Worm (Caenorhabditis elegans): ENCODE results near the gene C08B11.9.
A peak's percentile ranks its signal among the peaks of the same experiment; 100 is the strongest.

DNA sequence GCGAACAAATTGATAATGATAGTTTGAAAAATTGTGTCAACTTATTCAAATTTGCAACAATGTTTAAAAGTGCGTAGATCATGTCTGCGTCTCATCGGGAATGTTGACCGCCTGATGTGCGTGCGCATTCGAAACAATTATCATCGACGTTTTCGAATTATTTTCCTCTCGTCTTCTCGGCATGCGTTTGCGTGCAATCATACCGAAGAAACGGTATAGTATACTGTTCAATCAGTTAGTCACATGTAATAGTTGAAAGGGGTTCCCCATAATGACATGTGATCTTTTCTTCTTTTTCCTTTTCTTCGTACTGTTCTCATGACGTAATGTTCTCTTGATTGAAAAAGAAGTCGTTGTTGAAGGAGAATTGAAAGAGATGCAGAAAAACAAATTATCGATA, 21.2 kb downstream of the C08B11.9 start:
- peak in 1 of 2 experiments; percentile 39 for TF ChIP-seq let-607 (tag; optimal IDR thresholded peaks at IDR 0.05)
- TF ChIP-seq snpc-4 (GFP tag; optimal IDR thresholded peaks at IDR 0.05): no peak
- TF ChIP-seq snpc-4 (tag; optimal IDR thresholded peaks at IDR 0.05): peak in 1 of 4 experiments; percentile 6
- TF ChIP-seq atf-7 (tag; optimal IDR thresholded peaks at IDR 0.05): peak; percentile 86
- peak; percentile 70; the same call in 1 of the 2 replicates for TF ChIP-seq lin-26 (GFP tag; IDR thresholded peaks at IDR 0.05)
- TF ChIP-seq madf-6 (GFP tag; IDR thresholded peaks at IDR 0.05): no peak
- TF ChIP-seq nfyb-1 (GFP tag; IDR thresholded peaks at IDR 0.05): peak; percentile 55; the same call in 1 of the 2 replicates
- no peak for TF ChIP-seq athp-1 (tag; optimal IDR thresholded peaks at IDR 0.05)
